Worm (Caenorhabditis elegans): ENCODE measurements around the gene cnc-7.

Gene cnc-7

DNA sequence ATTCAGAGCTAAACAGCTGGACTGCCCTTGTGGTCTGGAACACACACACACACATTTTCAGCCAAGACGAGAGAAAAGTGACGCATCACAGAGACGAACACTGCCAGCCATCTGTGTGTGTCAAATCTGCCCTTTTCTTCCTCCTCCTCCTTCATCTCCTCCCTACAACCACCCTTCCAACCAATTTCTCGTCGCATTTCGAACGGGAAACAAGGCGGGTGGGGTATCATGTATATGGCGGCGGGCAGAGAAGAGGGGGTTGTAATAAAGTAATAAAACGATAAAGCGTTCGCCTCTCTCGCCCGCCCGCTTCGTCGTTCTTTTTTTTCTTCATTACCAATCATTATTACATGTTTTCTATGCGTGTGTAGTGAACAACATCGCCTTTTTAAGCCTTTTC, 16.4 kb downstream of the cnc-7 start:
- TF ChIP-seq sox-4 (tag; optimal IDR thresholded peaks at IDR 0.05) (peak; percentile 14), lin-11 (tag; optimal IDR thresholded peaks at IDR 0.05) (no peak), dve-1 (tag; optimal IDR thresholded peaks at IDR 0.05) (no peak), madf-2 (tag; optimal IDR thresholded peaks at IDR 0.05) (no peak), pha-2 (tag; optimal IDR thresholded peaks at IDR 0.05) (peak; percentile 49), pax-1 (tag; optimal IDR thresholded peaks at IDR 0.05) (no peak), pag-3 (tag; optimal IDR thresholded peaks at IDR 0.05; ENCODE audit: borderline replicate concordance) (no peak), unc-55 (GFP tag; optimal IDR thresholded peaks at IDR 0.05) (peak; percentile 41), C08G9.2 (tag; optimal IDR thresholded peaks at IDR 0.05) (no peak), ceh-24 (tag; optimal IDR thresholded peaks at IDR 0.05) (no peak), fkh-10 (GFP tag; optimal IDR thresholded peaks at IDR 0.05) (no peak), ceh-31 (tag; optimal IDR thresholded peaks at IDR 0.05) (no peak), gmeb-2 (tag; optimal IDR thresholded peaks at IDR 0.05) (no peak)

DNA sequence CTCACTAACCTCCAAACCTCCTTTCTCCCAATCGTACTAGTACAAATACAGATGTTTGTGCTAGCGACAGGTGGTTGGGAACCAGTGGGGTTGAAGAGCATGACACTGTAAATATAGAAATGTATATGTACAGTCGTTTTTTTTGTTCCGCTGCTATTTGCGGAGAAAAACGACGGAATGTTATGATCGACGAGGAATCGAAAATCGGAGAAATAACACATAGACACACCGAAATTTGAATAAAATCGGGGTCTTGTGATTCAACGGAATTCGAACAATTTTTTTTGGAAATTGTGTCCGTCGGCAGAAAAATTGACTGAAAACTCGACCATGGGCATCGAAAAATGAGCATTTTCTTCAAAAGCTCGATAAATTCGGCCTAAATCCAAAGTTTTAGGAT, 17.8 kb downstream of the cnc-7 start, which contains the start of gene F53H2.3:
Gene F53H2.3 (minus strand): TSS at position 101 of the 400 bp plus-strand sequence.
- TF ChIP-seq ztf-16 (tag; optimal IDR thresholded peaks at IDR 0.05), result no peak
- TF ChIP-seq fax-1 (tag; optimal IDR thresholded peaks at IDR 0.05), result no peak
- TF ChIP-seq zip-5 (tag; optimal IDR thresholded peaks at IDR 0.05), result no peak
- no peak for TF ChIP-seq ceh-45 (GFP tag; IDR thresholded peaks at IDR 0.05)
- TF ChIP-seq gmeb-2 (tag; optimal IDR thresholded peaks at IDR 0.05), result no peak
- no peak for TF ChIP-seq hlh-8 (tag; optimal IDR thresholded peaks at IDR 0.05)
- no peak for TF ChIP-seq K09A11.1 (tag; optimal IDR thresholded peaks at IDR 0.05; ENCODE audit: insufficient read depth)
- no peak for TF ChIP-seq lin-11 (tag; optimal IDR thresholded peaks at IDR 0.05)
- TF ChIP-seq pag-3 (tag; optimal IDR thresholded peaks at IDR 0.05; ENCODE audit: borderline replicate concordance), result no peak

DNA sequence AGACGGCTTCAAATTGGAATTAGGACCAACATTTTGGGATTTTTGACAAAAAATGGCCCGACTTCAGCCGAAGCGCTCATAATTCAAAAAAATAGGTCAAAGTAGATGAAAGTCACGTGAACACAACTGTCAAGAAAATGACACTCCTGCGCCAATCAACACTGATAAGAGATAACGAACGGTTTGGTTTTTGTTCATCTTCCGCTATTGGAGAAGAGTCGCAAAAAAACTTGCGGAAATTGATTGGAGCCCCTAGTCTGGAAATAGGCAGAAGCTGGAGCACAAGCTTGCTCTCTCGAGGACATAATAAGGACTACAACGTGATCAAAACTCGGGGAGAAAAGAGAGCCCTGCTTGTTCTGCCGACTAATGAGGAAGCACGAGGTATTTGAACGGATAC, 18.4 kb downstream of the cnc-7 start:
- TF ChIP-seq hlh-30 (tag; optimal IDR thresholded peaks at IDR 0.05; ENCODE audit: insufficient read depth) (peak; percentile 6), tbx-7 (tag; optimal IDR thresholded peaks at IDR 0.05) (no peak)

DNA sequence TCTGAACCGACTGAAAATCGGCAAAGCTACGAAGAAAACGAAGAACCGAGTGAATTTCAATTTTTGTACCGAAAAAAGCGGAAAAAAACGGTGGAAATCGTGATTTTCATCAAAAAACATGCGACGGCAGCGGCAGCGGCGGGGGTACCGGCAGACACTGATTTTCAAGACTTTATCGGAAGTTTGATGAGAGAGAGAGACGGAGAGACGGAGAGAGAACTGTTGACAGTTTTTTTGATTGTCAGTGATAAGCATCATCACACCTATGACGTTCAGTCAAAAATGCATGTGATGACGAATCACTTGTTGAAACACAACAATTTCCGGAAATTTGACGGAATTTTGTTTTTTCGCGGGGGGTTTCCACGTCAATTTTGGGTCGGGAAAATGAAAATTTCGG, 19.6 kb downstream of the cnc-7 start:
- no peak for TF ChIP-seq sdc-2 (tag; optimal IDR thresholded peaks at IDR 0.05)
- TF ChIP-seq eyg-1 (tag; optimal IDR thresholded peaks at IDR 0.05), result no peak
- TF ChIP-seq unc-55 (GFP tag; optimal IDR thresholded peaks at IDR 0.05), result no peak
- TF ChIP-seq ceh-45 (GFP tag; IDR thresholded peaks at IDR 0.05), result no peak
- no peak for TF ChIP-seq syd-9 (tag; optimal IDR thresholded peaks at IDR 0.05)
- TF ChIP-seq hlh-13 (GFP tag; optimal IDR thresholded peaks at IDR 0.05), result no peak
- no peak for TF ChIP-seq fkh-6 (tag; optimal IDR thresholded peaks at IDR 0.05)
- no peak for TF ChIP-seq C08G9.2 (tag; optimal IDR thresholded peaks at IDR 0.05)
- no peak for TF ChIP-seq rnt-1 (tag; optimal IDR thresholded peaks at IDR 0.05)
- TF ChIP-seq tbx-7 (tag; optimal IDR thresholded peaks at IDR 0.05), result no peak
- TF ChIP-seq K09A11.1 (tag; optimal IDR thresholded peaks at IDR 0.05; ENCODE audit: insufficient read depth), result no peak
- TF ChIP-seq ceh-30 (tag; optimal IDR thresholded peaks at IDR 0.05), result no peak
- no peak for TF ChIP-seq nhr-232 (tag; optimal IDR thresholded peaks at IDR 0.05)
- TF ChIP-seq elt-2 (tag; optimal IDR thresholded peaks at IDR 0.05), result no peak
- no peak for TF ChIP-seq ama-1 (optimal IDR thresholded peaks at IDR 0.05)
- TF ChIP-seq ceh-19 (GFP tag; optimal IDR thresholded peaks at IDR 0.05), result no peak
- no peak for TF ChIP-seq ceh-14 (tag; optimal IDR thresholded peaks at IDR 0.05)
- TF ChIP-seq odd-2 (tag; optimal IDR thresholded peaks at IDR 0.05), result no peak
- TF ChIP-seq ceh-22 (tag; optimal IDR thresholded peaks at IDR 0.05), result no peak

DNA sequence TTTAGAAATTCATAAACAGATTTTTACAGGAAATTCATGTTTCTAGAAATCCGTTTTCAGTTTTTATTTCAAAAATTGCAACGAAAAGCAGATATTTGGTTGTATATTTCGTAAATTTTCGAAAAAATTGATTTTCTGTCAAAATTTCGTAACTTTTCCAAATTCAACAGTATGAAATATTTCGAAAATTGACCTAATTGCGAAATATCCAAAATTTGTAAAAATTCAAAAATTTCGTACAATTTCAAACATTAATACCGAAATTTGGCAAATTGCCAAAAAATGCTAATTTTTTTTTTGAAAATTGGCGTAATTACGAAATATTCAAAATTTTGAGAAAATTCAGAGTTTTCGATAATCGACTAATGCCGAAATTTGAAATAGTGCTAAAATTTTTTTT, 20.1 kb downstream of the cnc-7 start:
- no peak for TF ChIP-seq pax-1 (tag; optimal IDR thresholded peaks at IDR 0.05)
- TF ChIP-seq ceh-31 (tag; optimal IDR thresholded peaks at IDR 0.05), result no peak
- no peak for TF ChIP-seq pha-2 (tag; optimal IDR thresholded peaks at IDR 0.05)
- no peak for TF ChIP-seq pag-3 (tag; optimal IDR thresholded peaks at IDR 0.05; ENCODE audit: borderline replicate concordance)
- no peak for TF ChIP-seq ref-2 (tag; optimal IDR thresholded peaks at IDR 0.05)
- TF ChIP-seq pros-1 (tag; optimal IDR thresholded peaks at IDR 0.05), result no peak
- no peak for TF ChIP-seq ceh-45 (GFP tag; IDR thresholded peaks at IDR 0.05)
- TF ChIP-seq dve-1 (tag; optimal IDR thresholded peaks at IDR 0.05), result no peak
- no peak for TF ChIP-seq lim-6 (tag; optimal IDR thresholded peaks at IDR 0.05)
- TF ChIP-seq ceh-34 (tag; optimal IDR thresholded peaks at IDR 0.05), result no peak
- no peak for TF ChIP-seq sdc-2 (tag; optimal IDR thresholded peaks at IDR 0.05)

All from whole organism, late embryonic.